Worm (Caenorhabditis elegans) whole organism, L4 larva: ENCODE data around the gene spat-2.

Source experiments
- F49E8.2 ChIP-seq: sonication (generic microtip); optimal IDR thresholded peaks from 2 replicates; lab custom pipeline; 2016; ENCODE audit warnings: missing compliant biosample characterization, mild to moderate bottlenecking, missing genetic modification characterization, borderline replicate concordance
- T20F7.1 ChIP-seq: fragments of 200-800 bp; sonication (Bioruptor generic); optimal IDR thresholded peaks from 2 replicates; lab custom pipeline; 2018; ENCODE audit warnings: mild to moderate bottlenecking, missing genetic modification characterization, missing compliant biosample characterization
- T26A8.4 ChIP-seq: fragments of 200-800 bp; sonication (Bioruptor generic); IDR thresholded peaks from 2 replicates; pipeline ENCODE4 v1.3.6; 2022; ENCODE audit warnings: missing genetic modification characterization, missing compliant biosample characterization
- Y5F2A.4 ChIP-seq: fragments of 200-800 bp; sonication (Bioruptor generic); optimal IDR thresholded peaks from 2 replicates; lab custom pipeline; 2018; ENCODE audit warnings: mild to moderate bottlenecking, missing genetic modification characterization, missing compliant biosample characterization
- ZK337.2 ChIP-seq: fragments of 200-800 bp; sonication (Bioruptor generic); IDR thresholded peaks from 2 replicates; pipeline ENCODE4 v1.3.6; 2022; ENCODE audit warnings: missing genetic modification reagents, missing genetic modification characterization, missing compliant biosample characterization
- ZK546.5 ChIP-seq, 2 experiments: sonication (generic microtip); optimal IDR thresholded peaks; 2 replicates each; lab custom pipeline; 2017; ENCODE audit warnings: missing biosample characterization in 2 of 2, missing genetic modification characterization in 2 of 2
- aha-1 ChIP-seq: fragments of 150-350 bp; peaks from one replicate; lab custom pipeline; 2014; ENCODE audit warnings: missing biosample characterization, missing genetic modification characterization
- ceh-20 ChIP-seq: fragments of 200-800 bp; sonication (Bioruptor generic); IDR thresholded peaks from 2 replicates; pipeline ENCODE4 v1.3.6; 2022; ENCODE audit warnings: missing genetic modification reagents, missing genetic modification characterization, missing compliant biosample characterization
- ces-1 ChIP-seq: fragments of 150-350 bp; sonication (generic microtip); optimal IDR thresholded peaks from 4 replicates; lab custom pipeline; 2014; ENCODE audit warnings: missing biosample characterization, missing genetic modification reagents, missing genetic modification characterization
- ctbp-1 ChIP-seq: fragments of 200-800 bp; sonication (Bioruptor generic); IDR thresholded peaks from 2 replicates; pipeline ENCODE4 v1.3.6; 2022; ENCODE audit warnings: missing genetic modification reagents, missing genetic modification characterization, missing compliant biosample characterization
- daf-16 ChIP-seq, 3 experiments: sonication (generic microtip); optimal IDR thresholded peaks; 2 replicates each; lab custom pipeline; 2016 to 2017; ENCODE audit warnings: missing genetic modification characterization in 3 of 3, missing genetic modification reagents in 3 of 3, mild to moderate bottlenecking in 2 of 3, missing compliant biosample characterization in 2 of 3, missing biosample characterization in 1 of 3, moderate library complexity in 1 of 3
- daf-8 ChIP-seq: fragments of 200-800 bp; sonication (Bioruptor generic); IDR thresholded peaks from 2 replicates; pipeline ENCODE4 v1.3.6; 2022; ENCODE audit warnings: missing genetic modification characterization, missing compliant biosample characterization
- dmd-6 ChIP-seq: fragments of 200-800 bp; sonication (Bioruptor generic); IDR thresholded peaks from 2 replicates; pipeline ENCODE4 v1.3.6; 2022; ENCODE audit warnings: missing genetic modification reagents, missing genetic modification characterization, missing compliant biosample characterization
- dmd-8 ChIP-seq: fragments of 200-800 bp; sonication (Bioruptor generic); IDR thresholded peaks from 2 replicates; pipeline ENCODE4 v1.3.6; 2022; ENCODE audit warnings: missing genetic modification characterization, missing compliant biosample characterization
- dpl-1 ChIP-seq: fragments of 150-350 bp; optimal IDR thresholded peaks from 2 replicates; lab custom pipeline; 2014; ENCODE audit warnings: missing biosample characterization, missing genetic modification reagents, missing genetic modification characterization
- dve-1 ChIP-seq: sonication (generic microtip); optimal IDR thresholded peaks from 2 replicates; lab custom pipeline; 2017; ENCODE audit warnings: antibody characterized with exemption, mild to moderate bottlenecking, missing genetic modification characterization, missing compliant biosample characterization; ENCODE audit not compliant: insufficient read depth
- egl-27 ChIP-seq: sonication (generic microtip); optimal IDR thresholded peaks from 3 replicates; lab custom pipeline; 2017; ENCODE audit warnings: missing biosample characterization, missing genetic modification reagents, missing genetic modification characterization
- hif-1 ChIP-seq, 2 experiments: sonication (generic microtip); optimal IDR thresholded peaks; 2 replicates each; lab custom pipeline; 2016 to 2017; ENCODE audit warnings: missing compliant biosample characterization in 2 of 2, missing genetic modification characterization in 2 of 2, missing genetic modification reagents in 2 of 2, missing genotype in 2 of 2, mild to moderate bottlenecking in 1 of 2
- hlh-11 ChIP-seq: fragments of 200-800 bp; sonication (Bioruptor generic); optimal IDR thresholded peaks from 2 replicates; lab custom pipeline; 2018; ENCODE audit warnings: mild to moderate bottlenecking, missing genetic modification characterization, missing compliant biosample characterization
- hlh-30 ChIP-seq: sonication (generic microtip); optimal IDR thresholded peaks from 2 replicates; lab custom pipeline; 2017; ENCODE audit warnings: antibody characterized with exemption, mild to moderate bottlenecking, missing genetic modification characterization, missing compliant biosample characterization; ENCODE audit not compliant: insufficient read depth
- jun-1 ChIP-seq: fragments of 150-350 bp; optimal IDR thresholded peaks from 2 replicates; lab custom pipeline; 2014; ENCODE audit warnings: missing biosample characterization, missing genetic modification reagents, missing genetic modification characterization
- lim-7 ChIP-seq: fragments of 200-800 bp; sonication (Bioruptor generic); IDR thresholded peaks from 2 replicates; pipeline ENCODE4 v1.3.6; 2022; ENCODE audit warnings: missing genetic modification characterization, missing compliant biosample characterization
- lin-29 ChIP-seq: fragments of 200-800 bp; sonication (Bioruptor generic); IDR thresholded peaks from 2 replicates; pipeline ENCODE4 v1.3.6; 2022; ENCODE audit warnings: missing genetic modification reagents, missing genetic modification characterization, missing compliant biosample characterization
- lin-38 ChIP-seq: fragments of 200-800 bp; sonication (Bioruptor generic); IDR thresholded peaks from 2 replicates; pipeline ENCODE4 v1.3.6; 2022; ENCODE audit warnings: missing genetic modification reagents, missing genetic modification characterization, missing compliant biosample characterization
- lir-3 ChIP-seq: sonication (generic microtip); optimal IDR thresholded peaks from 2 replicates; lab custom pipeline; 2016; ENCODE audit warnings: mild to moderate bottlenecking, missing genetic modification characterization, missing compliant biosample characterization
- lsy-2 ChIP-seq, 2 experiments: fragments of 150-350 bp in 1 of 2; sonication (generic microtip) in 1 of 2; optimal IDR thresholded peaks; 2 replicates each; lab custom pipeline; 2014 to 2017; ENCODE audit warnings: missing biosample characterization in 2 of 2, missing genetic modification characterization in 2 of 2
- madf-9 ChIP-seq: fragments of 200-800 bp; sonication (Bioruptor generic); conservative IDR thresholded peaks from 2 replicates; pipeline ENCODE4 v1.3.6; 2022; ENCODE audit warnings: missing genetic modification reagents, missing genetic modification characterization, missing compliant biosample characterization
- mdl-1 ChIP-seq, 2 experiments: fragments of 150-350 bp in 1 of 2; sonication (generic microtip) in 1 of 2; optimal IDR thresholded peaks; 2 replicates each; lab custom pipeline; 2014 to 2017; ENCODE audit warnings: missing biosample characterization in 2 of 2, missing genetic modification characterization in 2 of 2
- mes-2 ChIP-seq: sonication (generic microtip); optimal IDR thresholded peaks from 2 replicates; lab custom pipeline; 2016; ENCODE audit warnings: missing genotype, mild to moderate bottlenecking, missing genetic modification characterization, missing compliant biosample characterization; ENCODE audit not compliant: poor library complexity, severe bottlenecking
- mxl-2 ChIP-seq: fragments of 200-800 bp; sonication (Bioruptor generic); conservative IDR thresholded peaks from 2 replicates; pipeline ENCODE4 v1.3.6; 2022; ENCODE audit warnings: missing genetic modification reagents, missing genetic modification characterization, missing compliant biosample characterization
- nhr-10 ChIP-seq: fragments of 150-350 bp; optimal IDR thresholded peaks from 2 replicates; lab custom pipeline; 2014; ENCODE audit warnings: missing biosample characterization, missing genetic modification characterization
- nhr-11 ChIP-seq: fragments of 150-350 bp; optimal IDR thresholded peaks from 2 replicates; lab custom pipeline; 2014; ENCODE audit warnings: missing biosample characterization, missing genetic modification characterization
- nhr-25 ChIP-seq: sonication (generic microtip); optimal IDR thresholded peaks from 2 replicates; lab custom pipeline; 2017; ENCODE audit warnings: missing genetic modification characterization, mild to moderate bottlenecking, missing compliant biosample characterization, antibody characterized with exemption, moderate library complexity, borderline replicate concordance; ENCODE audit not compliant: insufficient read depth
- nhr-28 ChIP-seq: fragments of 150-350 bp; optimal IDR thresholded peaks from 2 replicates; lab custom pipeline; 2014; ENCODE audit warnings: missing biosample characterization, missing genetic modification characterization
- nhr-41 ChIP-seq: fragments of 200-800 bp; sonication (Bioruptor generic); IDR thresholded peaks from 2 replicates; pipeline ENCODE4 v1.3.6; 2022; ENCODE audit warnings: missing genetic modification reagents, missing genetic modification characterization, missing compliant biosample characterization
- nhr-42 ChIP-seq: fragments of 200-800 bp; sonication (Bioruptor generic); IDR thresholded peaks from 2 replicates; pipeline ENCODE4 v1.3.6; 2022; ENCODE audit warnings: missing genetic modification characterization, missing compliant biosample characterization
- nhr-6 ChIP-seq: fragments of 150-350 bp; optimal IDR thresholded peaks from 2 replicates; lab custom pipeline; 2014; ENCODE audit warnings: missing biosample characterization, missing genetic modification characterization
- php-3 ChIP-seq: fragments of 200-800 bp; sonication (Bioruptor generic); IDR thresholded peaks from 2 replicates; pipeline ENCODE4 v1.3.6; 2022; ENCODE audit warnings: missing genetic modification reagents, missing genetic modification characterization, missing compliant biosample characterization
- pqm-1 ChIP-seq: sonication (generic microtip); optimal IDR thresholded peaks from 2 replicates; lab custom pipeline; 2017; ENCODE audit warnings: missing biosample characterization, missing genetic modification characterization
- saeg-2 ChIP-seq: fragments of 200-800 bp; sonication (Bioruptor generic); IDR thresholded peaks from 2 replicates; pipeline ENCODE4 v1.3.6; 2022; ENCODE audit warnings: missing genetic modification reagents, missing genetic modification characterization, missing compliant biosample characterization
- skn-1 ChIP-seq: fragments of 150-350 bp; optimal IDR thresholded peaks from 2 replicates; lab custom pipeline; 2014; ENCODE audit warnings: missing biosample characterization, missing genetic modification characterization
- snpc-1.2 ChIP-seq: fragments of 200-800 bp; sonication (Bioruptor generic); IDR thresholded peaks from 2 replicates; pipeline ENCODE4 v1.3.6; 2022; ENCODE audit warnings: missing genetic modification reagents, missing genetic modification characterization, missing compliant biosample characterization
- spr-1 ChIP-seq: sonication (generic microtip); optimal IDR thresholded peaks from 2 replicates; lab custom pipeline; 2016; ENCODE audit warnings: mild to moderate bottlenecking, missing genetic modification characterization, missing compliant biosample characterization
- unc-39 ChIP-seq: sonication (generic microtip); optimal IDR thresholded peaks from 2 replicates; lab custom pipeline; 2017; ENCODE audit warnings: missing biosample characterization, missing genetic modification characterization
- zfp-3 ChIP-seq: fragments of 200-800 bp; sonication (Bioruptor generic); conservative IDR thresholded peaks from 2 replicates; pipeline ENCODE4 v1.3.6; 2022; ENCODE audit warnings: missing genetic modification reagents, missing genetic modification characterization, missing compliant biosample characterization
- ztf-11 ChIP-seq: fragments of 150-350 bp; optimal IDR thresholded peaks from 2 replicates; lab custom pipeline; 2014; ENCODE audit warnings: missing biosample characterization, missing genetic modification characterization

spat-2 gene

ce11 chrIII:11054532-11055265 lies 18.0 kb downstream of the spat-2 start (continued):
- TF ChIP-seq ctbp-1 (GFP tag; lab: Robert Waterston, UW) (peak; percentile 70), nhr-6 (tag; lab: Kevin White, UChicago) (no peak), nhr-11 (tag; lab: Kevin White, UChicago) (peak; percentile 31), hif-1 (tag; optimal IDR thresholded peaks at IDR 0.05; lab: Kevin White, UChicago) (peak in 1 of 2 experiments; percentile 50), ceh-20 (GFP tag; lab: Robert Waterston, UW) (no peak), madf-9 (GFP tag; lab: Robert Waterston, UW) (no peak), skn-1 (no peak), T20F7.1 (GFP tag; lab: Kevin White, UChicago) (no peak), dmd-6 (peak; percentile 66), spr-1 (tag; lab: Kevin White, UChicago) (peak; percentile 64), hlh-11 (peak; percentile 91), ztf-11 (no peak), daf-16 (GFP tag; optimal IDR thresholded peaks at IDR 0.05; lab: Kevin White, UChicago) (no peak), daf-16 (tag; optimal IDR thresholded peaks at IDR 0.05; lab: Kevin White, UChicago) (peak; percentile 52), nhr-25 (tag; lab: Kevin White, UChicago) (peak; percentile 82), mxl-2 (GFP tag; lab: Robert Waterston, UW) (no peak), mes-2 (tag; lab: Kevin White, UChicago) (peak; percentile 24), Y5F2A.4 (GFP tag; lab: Kevin White, UChicago) (no peak), T26A8.4 (peak; percentile 55), lin-38 (GFP tag; lab: Robert Waterston, UW) (peak; percentile 52), dve-1 (tag; lab: Kevin White, UChicago) (peak; percentile 71)

DNA sequence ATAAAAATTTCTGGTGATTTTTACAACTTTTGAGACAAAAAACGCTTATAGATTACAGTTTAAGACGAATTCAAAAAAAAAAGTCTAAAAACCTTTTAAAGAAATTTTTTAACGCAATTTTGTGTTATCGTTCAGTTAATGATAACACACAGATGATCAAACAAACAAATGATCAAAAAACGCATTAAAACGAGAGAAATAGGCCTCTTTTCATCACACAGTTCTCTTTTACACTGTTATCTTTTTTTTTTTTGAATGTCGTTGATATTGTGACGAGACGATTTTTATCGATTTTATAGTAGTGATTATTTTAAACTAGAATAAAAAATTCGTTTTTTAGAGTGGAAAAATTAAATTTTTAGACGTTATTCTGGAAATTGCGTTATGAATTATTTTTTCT lies 23.0 kb downstream of the spat-2 start:
- TF ChIP-seq ZK337.2 (GFP tag; lab: Robert Waterston, UW) (no peak), nhr-6 (tag; lab: Kevin White, UChicago) (peak; percentile 47), F49E8.2 (tag; lab: Kevin White, UChicago) (no peak), ces-1 (no peak), unc-39 (tag; lab: Kevin White, UChicago) (no peak), aha-1 (tag; lab: Kevin White, UChicago) (peak; percentile 26), ZK546.5 (tag; optimal IDR thresholded peaks at IDR 0.05; lab: Kevin White, UChicago) (no peak), mes-2 (tag; lab: Kevin White, UChicago) (no peak), Y5F2A.4 (GFP tag; lab: Kevin White, UChicago) (no peak), dve-1 (tag; lab: Kevin White, UChicago) (peak; percentile 82), daf-8 (no peak), jun-1 (tag; lab: Kevin White, UChicago) (no peak), php-3 (GFP tag; lab: Robert Waterston, UW) (peak; percentile 49; the same call in 1 of the 2 replicates), pqm-1 (peak; percentile 94), lir-3 (tag; lab: Kevin White, UChicago) (no peak), lin-29 (GFP tag; lab: Robert Waterston, UW) (no peak), hif-1 (tag; optimal IDR thresholded peaks at IDR 0.05; lab: Kevin White, UChicago) (no peak), ctbp-1 (GFP tag; lab: Robert Waterston, UW) (no peak), dmd-6 (peak; percentile 51), nhr-41 (GFP tag; lab: Robert Waterston, UW) (no peak), lin-38 (GFP tag; lab: Robert Waterston, UW) (no peak), nhr-42 (GFP tag; lab: Robert Waterston, UW) (no peak), saeg-2 (no peak), nhr-10 (tag; lab: Kevin White, UChicago) (no peak), snpc-1.2 (no peak), mdl-1 (tag; optimal IDR thresholded peaks at IDR 0.05; lab: Kevin White, UChicago) (peak in 1 of 2 experiments; percentile 24), lsy-2 (tag; optimal IDR thresholded peaks at IDR 0.05; lab: Kevin White, UChicago) (peak in 1 of 2 experiments; percentile 33), zfp-3 (GFP tag; lab: Robert Waterston, UW) (no peak), dmd-8 (GFP tag; lab: Robert Waterston, UW) (no peak), lim-7 (GFP tag; lab: Robert Waterston, UW) (no peak), hlh-30 (tag; lab: Kevin White, UChicago) (peak; percentile 21), dpl-1 (GFP tag; lab: Kevin White, UChicago) (no peak), nhr-28 (tag; lab: Kevin White, UChicago) (peak; percentile 76), egl-27 (tag; lab: Kevin White, UChicago) (no peak), daf-16 (GFP tag; optimal IDR thresholded peaks at IDR 0.05; lab: Kevin White, UChicago) (no peak), daf-16 (tag; optimal IDR thresholded peaks at IDR 0.05; lab: Kevin White, UChicago) (peak; percentile 72)
